Fruit fly (Drosophila melanogaster): ENCODE results near the gene CG7742.

DNA sequence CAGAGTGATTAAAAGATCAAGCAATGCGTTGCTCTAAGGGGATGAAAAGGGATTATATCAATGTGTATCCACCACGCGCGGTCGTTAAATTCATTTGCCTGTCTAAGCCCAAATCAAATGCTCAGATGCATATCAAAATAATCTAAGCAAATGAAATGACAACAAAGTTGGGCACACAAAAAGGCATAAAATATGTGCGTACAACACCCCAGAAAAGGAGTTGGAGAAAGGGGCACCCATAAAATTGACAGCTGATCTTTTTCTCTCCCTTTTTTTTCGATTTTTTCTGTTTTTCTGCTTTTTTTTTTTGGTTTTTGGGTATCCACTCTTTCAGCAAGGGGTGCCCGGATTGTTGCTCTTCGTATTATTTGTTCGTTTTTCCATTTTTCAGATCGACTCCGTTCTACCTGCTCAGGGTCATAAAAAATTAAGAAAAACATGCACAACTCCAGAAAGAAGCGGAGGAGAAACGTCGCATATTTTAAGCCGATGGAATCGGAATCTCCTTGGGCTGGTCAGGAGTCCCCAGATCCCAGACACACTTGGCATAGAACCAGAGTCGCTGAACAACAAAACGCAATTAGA is 19.9 kb upstream of the CG7742 start:
- no peak for TF ChIP-seq CG8478 (optimal IDR thresholded peaks at IDR 0.05)
- TF ChIP-seq usp (GFP tag; optimal IDR thresholded peaks at IDR 0.05) = no peak
- no peak for TF ChIP-seq psq (optimal IDR thresholded peaks at IDR 0.05)
- TF ChIP-seq Dll (optimal IDR thresholded peaks at IDR 0.05) = no peak
- TF ChIP-seq pan (optimal IDR thresholded peaks at IDR 0.05) = no peak

Data from whole organism.